Fruit fly (Drosophila melanogaster) whole organism, adult: ENCODE measurements around the gene Spn.

Experiments
- CG11617 ChIP-seq: fragments of 200-800 bp; sonication (Bioruptor generic); optimal IDR thresholded peaks from 2 replicates; lab custom pipeline; 2017; ENCODE audit warnings: mild to moderate bottlenecking, missing biosample characterization, missing genetic modification reagents, missing genetic modification characterization
- CG12768 ChIP-seq: fragments of 200-800 bp; sonication (Bioruptor generic); optimal IDR thresholded peaks from 2 replicates; lab custom pipeline; 2017; ENCODE audit warnings: missing biosample characterization, missing genetic modification characterization, mild to moderate bottlenecking, moderate library complexity, missing genetic modification reagents
- CG14711 ChIP-seq: fragments of 200-800 bp; sonication (Bioruptor generic); optimal IDR thresholded peaks from 2 replicates; lab custom pipeline; 2018; ENCODE audit warnings: missing biosample characterization, mild to moderate bottlenecking, missing genetic modification characterization, moderate library complexity
- CG1620 ChIP-seq: fragments of 200-800 bp; sonication (Bioruptor generic); optimal IDR thresholded peaks from 2 replicates; lab custom pipeline; 2016; ENCODE audit warnings: missing biosample characterization, missing genetic modification characterization
- CG33017 ChIP-seq: fragments of 200-800 bp; sonication (Bioruptor generic); optimal IDR thresholded peaks from 2 replicates; lab custom pipeline; 2018; ENCODE audit warnings: missing biosample characterization, mild to moderate bottlenecking, missing genetic modification characterization, moderate library complexity
- CG5204 ChIP-seq: fragments of 200-800 bp; sonication (Bioruptor generic); optimal IDR thresholded peaks from 2 replicates; lab custom pipeline; 2016; ENCODE audit warnings: missing biosample characterization, missing genetic modification characterization
- CG7045 ChIP-seq: fragments of 200-800 bp; sonication (Bioruptor generic); optimal IDR thresholded peaks from 2 replicates; lab custom pipeline; 2017; ENCODE audit warnings: missing biosample characterization, mild to moderate bottlenecking, missing genetic modification characterization
- CG7101 ChIP-seq: fragments of 200-800 bp; sonication (Bioruptor generic); optimal IDR thresholded peaks from 2 replicates; lab custom pipeline; 2018; ENCODE audit warnings: missing biosample characterization, mild to moderate bottlenecking, missing genetic modification characterization, moderate library complexity
- Clk ChIP-seq: fragments of 200-800 bp; sonication (Bioruptor generic); optimal IDR thresholded peaks from 2 replicates; lab custom pipeline; 2017; ENCODE audit warnings: missing biosample characterization, missing genetic modification characterization
- Crg-1 ChIP-seq: fragments of 200-800 bp; sonication (Bioruptor generic); optimal IDR thresholded peaks from 2 replicates; lab custom pipeline; 2016; ENCODE audit warnings: missing biosample characterization, missing genetic modification characterization
- Hr96 ChIP-seq: fragments of 200-800 bp; sonication (Bioruptor generic); optimal IDR thresholded peaks from 2 replicates; lab custom pipeline; 2016; ENCODE audit warnings: missing biosample characterization, missing genetic modification characterization
- Mnt ChIP-seq: fragments of 200-800 bp; sonication (Bioruptor generic); optimal IDR thresholded peaks from 2 replicates; lab custom pipeline; 2016; ENCODE audit warnings: missing biosample characterization, mild to moderate bottlenecking, missing genetic modification characterization
- bab1 ChIP-seq: fragments of 200-800 bp; sonication (Bioruptor generic); optimal IDR thresholded peaks from 3 replicates; lab custom pipeline; 2019; ENCODE audit warnings: missing biosample characterization, mild to moderate bottlenecking, missing genetic modification characterization, moderate library complexity
- cic ChIP-seq: fragments of 200-800 bp; sonication (Bioruptor generic); optimal IDR thresholded peaks from 2 replicates; lab custom pipeline; 2017; ENCODE audit warnings: missing biosample characterization, mild to moderate bottlenecking, missing genetic modification characterization, moderate library complexity
- cnc ChIP-seq, 2 experiments: fragments of >200 bp; optimal IDR thresholded peaks; 2 replicates each; lab custom pipeline; 2017
- kay ChIP-seq: fragments of 200-800 bp; sonication (Bioruptor generic); peaks from one replicate; lab custom pipeline; 2016; ENCODE audit warnings: missing biosample characterization, missing genetic modification characterization, borderline replicate concordance
- ovo ChIP-seq: fragments of 200-800 bp; sonication (Bioruptor generic); optimal IDR thresholded peaks from 2 replicates; lab custom pipeline; 2016; ENCODE audit warnings: missing biosample characterization, missing genetic modification characterization
- pad ChIP-seq: fragments of 200-800 bp; sonication (Bioruptor generic); optimal IDR thresholded peaks from 3 replicates; lab custom pipeline; 2017; ENCODE audit warnings: missing biosample characterization, missing genetic modification characterization, mild to moderate bottlenecking, moderate library complexity, missing genetic modification reagents
- tj ChIP-seq: fragments of 200-800 bp; sonication (Bioruptor generic); optimal IDR thresholded peaks from 3 replicates; lab custom pipeline; 2017; ENCODE audit warnings: missing biosample characterization, mild to moderate bottlenecking, missing genetic modification characterization, moderate library complexity
- toe ChIP-seq: fragments of 200-800 bp; sonication (Bioruptor generic); optimal IDR thresholded peaks from 2 replicates; lab custom pipeline; 2016; ENCODE audit warnings: missing biosample characterization, missing genetic modification characterization

The Spn gene

DNA sequence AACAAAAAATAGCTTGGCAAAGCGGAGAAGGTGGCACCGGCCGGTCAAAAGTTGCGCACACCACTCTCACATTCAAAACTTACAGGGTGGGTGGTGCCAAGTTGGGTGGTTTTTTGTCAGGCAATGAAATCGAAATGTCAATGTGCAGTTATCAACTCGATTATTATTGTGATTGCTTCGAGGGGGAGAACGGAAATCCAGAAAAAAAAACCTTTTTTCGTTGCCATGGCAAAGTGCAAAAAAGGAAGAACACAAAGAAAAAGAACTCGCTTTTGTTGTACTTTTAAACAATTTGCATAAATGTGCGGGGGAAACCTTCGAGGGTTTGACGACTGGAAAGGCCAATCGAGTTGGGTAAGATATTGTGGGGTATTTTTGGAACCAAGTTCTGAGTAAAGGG is 30.7 kb upstream of the Spn start:
- TF ChIP-seq CG11617 (GFP tag; lab: Kevin White, UChicago): no peak
- TF ChIP-seq CG12768: no peak
- TF ChIP-seq Hr96 (GFP tag; lab: Kevin White, UChicago): no peak
- TF ChIP-seq bab1: no peak

DNA sequence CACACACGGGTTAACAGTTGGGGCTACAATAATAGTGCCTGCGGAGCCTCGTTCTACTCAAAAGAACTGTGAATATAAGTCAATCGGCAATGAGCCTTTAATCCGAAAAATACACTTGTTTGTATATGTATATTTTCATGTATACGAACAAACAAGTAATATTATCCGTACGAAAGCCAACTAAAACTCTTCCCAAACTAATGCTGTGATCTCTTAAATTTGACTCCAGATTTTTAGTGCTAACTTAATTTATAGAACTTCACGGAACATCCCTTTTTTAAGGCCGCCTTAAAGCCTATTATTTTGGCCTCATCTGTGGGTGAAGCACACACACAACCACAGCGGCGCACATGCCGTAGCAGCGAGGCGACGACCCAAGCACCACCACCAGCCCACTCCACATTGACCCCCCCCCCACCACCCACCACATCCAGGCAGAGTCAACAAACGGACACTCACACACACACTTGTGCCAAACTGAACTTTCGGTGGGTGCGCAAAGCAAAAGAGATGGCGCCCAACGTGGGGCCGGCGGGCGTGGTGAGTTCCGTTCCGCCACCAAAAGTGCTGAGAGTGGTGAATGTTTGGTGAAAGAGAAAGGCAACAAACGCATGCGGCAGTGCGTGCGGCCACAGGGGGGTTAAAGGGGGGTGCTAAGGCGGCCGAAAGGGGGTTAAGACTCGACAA is 30.2 kb upstream of the Spn start:
- TF ChIP-seq pad (GFP tag; lab: Kevin White, UChicago) (peak; percentile 20), CG12768 (peak; percentile 22), CG7045 (GFP tag; lab: Kevin White, UChicago) (peak; percentile 3), cnc (optimal IDR thresholded peaks at IDR 0.05; lab: Kevin White, UChicago) (no peak)

- TF ChIP-seq CG5204 (GFP tag; lab: Kevin White, UChicago): no peak
- TF ChIP-seq CG33017 (tag; lab: Kevin White, UChicago): no peak
- no peak for TF ChIP-seq cic (GFP tag; lab: Kevin White, UChicago)
- TF ChIP-seq Hr96 (GFP tag; lab: Kevin White, UChicago): no peak
- TF ChIP-seq CG11617 (GFP tag; lab: Kevin White, UChicago): no peak
- TF ChIP-seq toe (GFP tag; lab: Kevin White, UChicago): no peak
- TF ChIP-seq Crg-1 (GFP tag; lab: Kevin White, UChicago): no peak
- TF ChIP-seq CG14711: no peak
- TF ChIP-seq kay: no peak
- TF ChIP-seq pad (GFP tag; lab: Kevin White, UChicago): no peak
- TF ChIP-seq tj: no peak
These were observed 29.4 kb upstream of the Spn start for dm6 chr3L:2583537-2583870.

- TF ChIP-seq toe (GFP tag; lab: Kevin White, UChicago) (no peak), cnc (optimal IDR thresholded peaks at IDR 0.05; lab: Kevin White, UChicago) (no peak), Hr96 (GFP tag; lab: Kevin White, UChicago) (no peak), CG7045 (GFP tag; lab: Kevin White, UChicago) (no peak), Clk (GFP tag; lab: Kevin White, UChicago) (no peak), CG33017 (tag; lab: Kevin White, UChicago) (no peak), ovo (no peak), CG12768 (peak; percentile 13), CG14711 (peak; percentile 25), Mnt (GFP tag; lab: Kevin White, UChicago) (no peak), bab1 (no peak), pad (GFP tag; lab: Kevin White, UChicago) (no peak), CG1620 (no peak), tj (peak; percentile 28), cic (GFP tag; lab: Kevin White, UChicago) (no peak), kay (peak; percentile 83), CG7101 (peak; percentile 24), Crg-1 (GFP tag; lab: Kevin White, UChicago) (no peak), CG5204 (GFP tag; lab: Kevin White, UChicago) (no peak), CG11617 (GFP tag; lab: Kevin White, UChicago) (no peak)
These were observed 28.9 kb upstream of the Spn start for dm6 chr3L:2582753-2583536.

DNA sequence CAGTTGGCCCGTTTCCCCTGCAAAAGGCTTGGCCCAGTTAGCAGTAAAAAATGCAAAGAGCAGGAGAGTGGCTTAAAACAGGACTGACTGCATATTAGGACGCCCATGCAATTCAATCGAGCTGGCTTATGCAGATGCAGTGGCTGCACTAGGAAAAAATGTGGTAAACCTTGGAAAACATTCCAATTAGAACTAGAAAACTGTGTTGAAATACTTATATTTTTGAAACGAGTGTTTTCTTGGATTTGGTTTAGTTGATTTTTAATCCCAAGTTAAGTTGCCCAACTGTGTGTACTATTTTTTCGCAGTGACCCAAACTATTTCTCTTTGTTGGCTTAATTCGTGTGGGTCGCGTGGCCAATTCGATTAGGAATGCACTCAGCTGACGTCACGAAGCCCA is 28.2 kb upstream of the Spn start:
- TF ChIP-seq CG7101 (no peak), CG12768 (no peak), cic (GFP tag; lab: Kevin White, UChicago) (no peak), CG1620 (no peak), cnc (optimal IDR thresholded peaks at IDR 0.05; lab: Kevin White, UChicago) (no peak), CG5204 (GFP tag; lab: Kevin White, UChicago) (no peak), tj (no peak), Hr96 (GFP tag; lab: Kevin White, UChicago) (no peak), CG33017 (tag; lab: Kevin White, UChicago) (no peak), CG7045 (GFP tag; lab: Kevin White, UChicago) (no peak), toe (GFP tag; lab: Kevin White, UChicago) (no peak), Clk (GFP tag; lab: Kevin White, UChicago) (no peak)

dm6 chr3L:2581857-2582256 is 27.8 kb upstream of the Spn start:
- TF ChIP-seq CG1620: no peak
- no peak for TF ChIP-seq Crg-1 (GFP tag; lab: Kevin White, UChicago)
- no peak for TF ChIP-seq bab1
- no peak for TF ChIP-seq CG7045 (GFP tag; lab: Kevin White, UChicago)
- TF ChIP-seq Mnt (GFP tag; lab: Kevin White, UChicago): no peak
- no peak for TF ChIP-seq kay
- TF ChIP-seq cic (GFP tag; lab: Kevin White, UChicago): no peak
- TF ChIP-seq CG12768: no peak
- TF ChIP-seq CG33017 (tag; lab: Kevin White, UChicago): no peak
- TF ChIP-seq CG7101: no peak
- no peak for TF ChIP-seq tj
- no peak for TF ChIP-seq toe (GFP tag; lab: Kevin White, UChicago)
- no peak for TF ChIP-seq CG11617 (GFP tag; lab: Kevin White, UChicago)
- TF ChIP-seq CG14711: no peak
